Worm (Caenorhabditis elegans) whole organism, L1 larva: ENCODE measurements around the gene pals-34.
A peak's percentile ranks its signal among the peaks of the same experiment; 100 is the strongest.

Experiments used
- C16A3.4 ChIP-seq: fragments of 150-350 bp; optimal IDR thresholded peaks from 2 replicates; lab custom pipeline; 2014; ENCODE audit warnings: missing biosample characterization, missing genetic modification characterization
- F16B12.6 ChIP-seq: fragments of 150-350 bp; optimal IDR thresholded peaks from 2 replicates; lab custom pipeline; 2014; ENCODE audit warnings: missing biosample characterization, missing genetic modification characterization
- Y116A8C.19 ChIP-seq: sonication (generic microtip); optimal IDR thresholded peaks from 2 replicates; lab custom pipeline; 2016; ENCODE audit warnings: missing compliant biosample characterization, missing genetic modification characterization, borderline replicate concordance
- aha-1 ChIP-seq: fragments of 150-350 bp; optimal IDR thresholded peaks from 2 replicates; lab custom pipeline; 2014; ENCODE audit warnings: missing biosample characterization, missing genetic modification characterization
- blmp-1 ChIP-seq: fragments of 150-350 bp; optimal IDR thresholded peaks from 2 replicates; lab custom pipeline; 2014; ENCODE audit warnings: missing biosample characterization, missing genetic modification characterization
- ceh-63 ChIP-seq: fragments of 200-800 bp; sonication (Bioruptor generic); optimal IDR thresholded peaks from 2 replicates; lab custom pipeline; 2018; ENCODE audit warnings: mild to moderate bottlenecking, missing genetic modification characterization, missing compliant biosample characterization
- ceh-82 ChIP-seq, 3 experiments: fragments of 150-350 bp in 1 of 3; sonication (generic microtip) in 2 of 3; optimal IDR thresholded peaks; 2 replicates each; lab custom pipeline; 2014 to 2017; ENCODE audit warnings: missing biosample characterization in 3 of 3, missing genetic modification characterization in 3 of 3
- ceh-88 ChIP-seq: fragments of 200-800 bp; sonication (Bioruptor generic); IDR thresholded peaks from 2 replicates; pipeline ENCODE4 v1.3.6; 2022; ENCODE audit warnings: missing genetic modification characterization, missing compliant biosample characterization
- dpl-1 ChIP-seq, 3 experiments: fragments of 150-350 bp in 2 of 3; sonication (generic microtip) in 1 of 3; optimal IDR thresholded peaks; 2 replicates each; lab custom pipeline; 2014 to 2017; ENCODE audit warnings: missing biosample characterization in 3 of 3, missing genetic modification characterization in 3 of 3, missing genetic modification reagents in 3 of 3
- efl-1 ChIP-seq, 4 experiments: fragments of 150-350 bp; optimal IDR thresholded peaks in 3 of 4; peaks in 1 of 4; 1 replicate in 1 of 4; 2 replicates in 3 of 4; lab custom pipeline; 2014; ENCODE audit warnings: missing biosample characterization in 2 of 4, missing genetic modification characterization in 2 of 4, missing genetic modification reagents in 2 of 4
- efl-3 ChIP-seq: fragments of 200-800 bp; sonication (Bioruptor generic); optimal IDR thresholded peaks from 2 replicates; lab custom pipeline; 2018; ENCODE audit warnings: mild to moderate bottlenecking, missing genetic modification characterization, missing compliant biosample characterization
- elt-2 ChIP-seq: sonication (generic microtip); optimal IDR thresholded peaks from 2 replicates; lab custom pipeline; 2016; ENCODE audit warnings: missing genetic modification characterization, mild to moderate bottlenecking, inconsistent platforms, missing compliant biosample characterization, missing genetic modification reagents
- elt-3 ChIP-seq, 6 experiments: fragments of 150-350 bp in 1 of 6; sonication (generic microtip); optimal IDR thresholded peaks; 2 replicates each; lab custom pipeline; 2017 to 2018; ENCODE audit warnings: missing biosample characterization in 6 of 6, missing genetic modification characterization in 6 of 6, inconsistent platforms in 1 of 6
- fkh-8 ChIP-seq: sonication (generic microtip); optimal IDR thresholded peaks from 2 replicates; lab custom pipeline; 2016; ENCODE audit warnings: mild to moderate bottlenecking, missing genetic modification characterization, missing compliant biosample characterization
- isw-1 ChIP-seq: fragments of 200-800 bp; sonication (Bioruptor generic); IDR thresholded peaks from 2 replicates; pipeline ENCODE4 v1.3.6; 2022; ENCODE audit warnings: missing genetic modification characterization, missing compliant biosample characterization
- lin-13 ChIP-seq: fragments of 150-350 bp; optimal IDR thresholded peaks from 2 replicates; lab custom pipeline; 2014; ENCODE audit warnings: missing biosample characterization, missing genetic modification reagents, missing genetic modification characterization
- lin-14 ChIP-seq: fragments of 200-800 bp; sonication (Bioruptor generic); optimal IDR thresholded peaks from 2 replicates; lab custom pipeline; 2018; ENCODE audit warnings: mild to moderate bottlenecking, missing genetic modification characterization, moderate library complexity, missing compliant biosample characterization
- lin-35 ChIP-seq, 2 experiments: fragments of 150-350 bp; optimal IDR thresholded peaks; 2 replicates each; lab custom pipeline; 2014; ENCODE audit warnings: missing biosample characterization in 2 of 2, missing genetic modification characterization in 2 of 2, missing genetic modification reagents in 2 of 2
- lsy-2 ChIP-seq, 2 experiments: fragments of 150-350 bp; optimal IDR thresholded peaks; 2 replicates each; lab custom pipeline; 2014; ENCODE audit warnings: missing biosample characterization in 2 of 2, missing genetic modification characterization in 2 of 2
- mdl-1 ChIP-seq, 2 experiments: fragments of 150-350 bp; optimal IDR thresholded peaks; 2 replicates each; lab custom pipeline; 2014 to 2017; ENCODE audit warnings: missing biosample characterization in 2 of 2, missing genetic modification characterization in 2 of 2, inconsistent platforms in 1 of 2
- mep-1 ChIP-seq: fragments of 150-350 bp; optimal IDR thresholded peaks from 2 replicates; lab custom pipeline; 2014; ENCODE audit warnings: missing biosample characterization, missing genetic modification characterization
- nhr-20 ChIP-seq: sonication (generic microtip); optimal IDR thresholded peaks from 2 replicates; lab custom pipeline; 2016; ENCODE audit warnings: mild to moderate bottlenecking, missing genetic modification characterization, missing compliant biosample characterization
- nhr-47 ChIP-seq: sonication (generic microtip); optimal IDR thresholded peaks from 2 replicates; lab custom pipeline; 2016; ENCODE audit warnings: mild to moderate bottlenecking, missing genetic modification characterization, moderate library complexity, missing compliant biosample characterization
- nhr-71 ChIP-seq: sonication (generic microtip); optimal IDR thresholded peaks from 2 replicates; lab custom pipeline; 2016; ENCODE audit warnings: mild to moderate bottlenecking, missing genetic modification characterization, moderate library complexity, missing compliant biosample characterization
- nhr-77 ChIP-seq: fragments of 150-350 bp; optimal IDR thresholded peaks from 2 replicates; lab custom pipeline; 2014; ENCODE audit warnings: missing biosample characterization, missing genetic modification characterization
- nhr-85 ChIP-seq: sonication (generic microtip); peaks from one replicate; lab custom pipeline; 2016; ENCODE audit warnings: missing genetic modification characterization, inconsistent platforms, missing compliant biosample characterization
- nhr-90 ChIP-seq: sonication (generic microtip); optimal IDR thresholded peaks from 2 replicates; lab custom pipeline; 2016; ENCODE audit warnings: mild to moderate bottlenecking, missing genetic modification characterization, missing compliant biosample characterization; ENCODE audit not compliant: poor library complexity
- pag-3 ChIP-seq: sonication (generic microtip); optimal IDR thresholded peaks from 2 replicates; lab custom pipeline; 2017; ENCODE audit warnings: missing genetic modification characterization, mild to moderate bottlenecking, missing compliant biosample characterization, antibody characterized with exemption, borderline replicate concordance; ENCODE audit not compliant: insufficient read depth
- pax-3 ChIP-seq: fragments of 200-800 bp; sonication (Bioruptor generic); optimal IDR thresholded peaks from 2 replicates; lab custom pipeline; 2018; ENCODE audit warnings: mild to moderate bottlenecking, missing genetic modification characterization, moderate library complexity, missing compliant biosample characterization
- snu-23 ChIP-seq: sonication (generic microtip); optimal IDR thresholded peaks from 2 replicates; lab custom pipeline; 2016; ENCODE audit warnings: missing genetic modification characterization, missing compliant biosample characterization
- tlp-1 ChIP-seq: fragments of 150-350 bp; optimal IDR thresholded peaks from 2 replicates; lab custom pipeline; 2014; ENCODE audit warnings: missing biosample characterization, missing genetic modification characterization
- unc-130 ChIP-seq: fragments of 150-350 bp; optimal IDR thresholded peaks from 2 replicates; lab custom pipeline; 2017; ENCODE audit warnings: missing biosample characterization, missing genetic modification characterization, inconsistent platforms
- unc-62 ChIP-seq: fragments of 150-350 bp; optimal IDR thresholded peaks from 2 replicates; lab custom pipeline; 2014; ENCODE audit warnings: missing biosample characterization, missing genetic modification reagents, missing genetic modification characterization
- xbp-1 ChIP-seq: sonication (generic microtip); optimal IDR thresholded peaks from 2 replicates; lab custom pipeline; 2016; ENCODE audit warnings: missing genetic modification characterization, missing compliant biosample characterization
- zip-4 ChIP-seq: fragments of 200-800 bp; sonication (Bioruptor generic); optimal IDR thresholded peaks from 2 replicates; lab custom pipeline; 2018; ENCODE audit warnings: mild to moderate bottlenecking, missing genetic modification characterization, moderate library complexity, missing compliant biosample characterization
- ztf-11 ChIP-seq, 2 experiments: sonication (generic microtip); optimal IDR thresholded peaks; 2 replicates each; lab custom pipeline; 2016 to 2017; ENCODE audit warnings: missing genetic modification characterization in 2 of 2, missing biosample characterization in 1 of 2, missing compliant biosample characterization in 1 of 2

Gene pals-34

ce11 chrV:7978798-7979197 lies 22.5 kb upstream of the pals-34 start:
- TF ChIP-seq mep-1 (peak; percentile 24), zip-4 (GFP tag; lab: Kevin White, UChicago) (no peak), F16B12.6 (peak; percentile 10), efl-1 (optimal IDR thresholded peaks at IDR 0.05; lab: Kevin White, UChicago) (peak; percentile 13 to 20), efl-1 (GFP tag; optimal IDR thresholded peaks at IDR 0.05 in 1 of 2; lab: Kevin White, UChicago) (peak in 1 of 2 experiments; percentile 93), lin-14 (GFP tag; lab: Kevin White, UChicago) (peak; percentile 71), aha-1 (tag; lab: Kevin White, UChicago) (no peak), ceh-63 (GFP tag; lab: Kevin White, UChicago) (no peak), dpl-1 (GFP tag; optimal IDR thresholded peaks at IDR 0.05; lab: Kevin White, UChicago) (peak in 2 of 3 experiments; percentile 12 to 31), efl-3 (GFP tag; lab: Kevin White, UChicago) (no peak), pag-3 (tag; lab: Kevin White, UChicago) (no peak), ceh-88 (no peak), nhr-47 (tag; lab: Kevin White, UChicago) (no peak), snu-23 (peak; percentile 56), unc-130 (no peak), unc-62 (GFP tag; lab: Kevin White, UChicago) (no peak), xbp-1 (tag; lab: Kevin White, UChicago) (no peak), nhr-20 (tag; lab: Kevin White, UChicago) (peak; percentile 56), blmp-1 (tag; lab: Kevin White, UChicago) (peak; percentile 77), Y116A8C.19 (tag; lab: Kevin White, UChicago) (no peak), ztf-11 (tag; optimal IDR thresholded peaks at IDR 0.05; lab: Kevin White, UChicago) (no peak), lin-35 (GFP tag; optimal IDR thresholded peaks at IDR 0.05; lab: Kevin White, UChicago) (peak in 1 of 2 experiments; percentile 65), lsy-2 (tag; optimal IDR thresholded peaks at IDR 0.05; lab: Kevin White, UChicago) (peak in 1 of 2 experiments; percentile 82), nhr-77 (no peak), nhr-85 (peak; percentile 79), nhr-71 (peak; percentile 7), elt-3 (tag; optimal IDR thresholded peaks at IDR 0.05; lab: Kevin White, UChicago) (peak in 2 of 6 experiments; percentile 3 to 75), isw-1 (GFP tag; lab: Robert Waterston, UW) (no peak), mdl-1 (tag; optimal IDR thresholded peaks at IDR 0.05; lab: Kevin White, UChicago) (peak in 1 of 2 experiments; percentile 27), C16A3.4 (peak; percentile 46)

- no peak for TF ChIP-seq pag-3 (tag; lab: Kevin White, UChicago)
- TF ChIP-seq nhr-90: peak; percentile 17
- TF ChIP-seq mep-1: peak; percentile 9
- TF ChIP-seq ceh-82 (tag; optimal IDR thresholded peaks at IDR 0.05; lab: Kevin White, UChicago): peak in 1 of 3 experiments; percentile 35
- TF ChIP-seq lin-14 (GFP tag; lab: Kevin White, UChicago): peak; percentile 72
- TF ChIP-seq tlp-1: no peak
- no peak for TF ChIP-seq zip-4 (GFP tag; lab: Kevin White, UChicago)
- peak; percentile 33 for TF ChIP-seq elt-2 (tag; lab: Kevin White, UChicago)
- TF ChIP-seq lin-35 (GFP tag; optimal IDR thresholded peaks at IDR 0.05; lab: Kevin White, UChicago): peak in 1 of 2 experiments; percentile 15
- TF ChIP-seq fkh-8 (tag; lab: Kevin White, UChicago): peak; percentile 12
- TF ChIP-seq efl-1 (optimal IDR thresholded peaks at IDR 0.05; lab: Kevin White, UChicago): no peak
- peak in 1 of 2 experiments; percentile 31 for TF ChIP-seq efl-1 (GFP tag; optimal IDR thresholded peaks at IDR 0.05 in 1 of 2; lab: Kevin White, UChicago)
- no peak for TF ChIP-seq lin-13 (GFP tag; lab: Kevin White, UChicago)
- peak in 1 of 6 experiments; percentile 6 for TF ChIP-seq elt-3 (tag; optimal IDR thresholded peaks at IDR 0.05; lab: Kevin White, UChicago)
- TF ChIP-seq lsy-2 (tag; optimal IDR thresholded peaks at IDR 0.05; lab: Kevin White, UChicago): peak in 1 of 2 experiments; percentile 7
- TF ChIP-seq pax-3: no peak
Measured at ce11 chrV:7977701-7978461, 21.6 kb upstream of the pals-34 start, which contains the start of gene let-413. TSS of gene let-413 (minus strand) at chrV:7977776.
